Fruit fly (Drosophila melanogaster): ENCODE measurements around the gene ome.
A peak's percentile ranks its signal among the peaks of the same experiment; 100 is the strongest.

ome gene

dm6 chr3L:14631964-14632758, 40.5 kb upstream of the ome start, which contains the start of the genes RecQ5 and dlp (continued):
- TF ChIP-seq Hand (GFP tag; optimal IDR thresholded peaks at IDR 0.05): peak; percentile 20
- peak; percentile 89 for TF ChIP-seq row (GFP tag; IDR thresholded peaks at IDR 0.05)
- TF ChIP-seq Elba2 (GFP tag; optimal IDR thresholded peaks at IDR 0.05): no peak
- peak; percentile 85 for TF ChIP-seq CG8924 (tag; optimal IDR thresholded peaks at IDR 0.05)
- TF ChIP-seq PHDP (tag; optimal IDR thresholded peaks at IDR 0.05): peak; percentile 66
- peak; percentile 70; the same call in 1 of the 2 replicates for TF ChIP-seq Oaz (GFP tag; IDR thresholded peaks at IDR 0.05)
- TF ChIP-seq CG12155 (GFP tag; optimal IDR thresholded peaks at IDR 0.05): peak; percentile 80
- peak; percentile 61 for TF ChIP-seq CG31388 (GFP tag; optimal IDR thresholded peaks at IDR 0.05)
- peak; percentile 41; the same call in 1 of the 3 replicates for TF ChIP-seq z (GFP tag; IDR thresholded peaks at IDR 0.05)
- peak; percentile 20; the same call in 2 of the 4 replicates for TF ChIP-seq Gug (GFP tag; IDR thresholded peaks at IDR 0.05)
- TF ChIP-seq Fer3 (tag; optimal IDR thresholded peaks at IDR 0.05): peak; percentile 61
- peak; percentile 2 for TF ChIP-seq corto (GFP tag; optimal IDR thresholded peaks at IDR 0.05)
- peak; percentile 64; the same call in 1 of the 3 replicates for TF ChIP-seq H15 (GFP tag; IDR thresholded peaks at IDR 0.05)
- peak; percentile 53 for TF ChIP-seq ERR (GFP tag; optimal IDR thresholded peaks at IDR 0.05)
- TF ChIP-seq Rfx (GFP tag; IDR thresholded peaks at IDR 0.05): peak; percentile 77
- peak; percentile 30 for TF ChIP-seq Side (GFP tag; optimal IDR thresholded peaks at IDR 0.05)
- peak; percentile 31 for TF ChIP-seq nom (GFP tag; optimal IDR thresholded peaks at IDR 0.05)
- peak; percentile 75; the same call in 1 of the 3 replicates for TF ChIP-seq CG14860 (GFP tag; IDR thresholded peaks at IDR 0.05; ENCODE audit: partially characterized antibody)
- TF ChIP-seq unc-4 (GFP tag; IDR thresholded peaks at IDR 0.05; ENCODE audit: partially characterized antibody): peak; percentile 81
- peak; percentile 63 for TF ChIP-seq CG6689 (GFP tag; IDR thresholded peaks at IDR 0.05)
- no peak for TF ChIP-seq Atf3 (GFP tag; optimal IDR thresholded peaks at IDR 0.05)
- TF ChIP-seq CG5953 (GFP tag; IDR thresholded peaks at IDR 0.05): peak; percentile 81
- TF ChIP-seq fd102C (GFP tag; optimal IDR thresholded peaks at IDR 0.05): no peak
- no peak for TF ChIP-seq gcm2 (GFP tag; optimal IDR thresholded peaks at IDR 0.05)
- peak; percentile 24 for TF ChIP-seq ttk (GFP tag; IDR thresholded peaks at IDR 0.05)
- peak; percentile 75 for TF ChIP-seq CG30020 (tag; optimal IDR thresholded peaks at IDR 0.05)
- TF ChIP-seq gt (GFP tag; IDR thresholded peaks at IDR 0.05): no peak
- TF ChIP-seq Hey (tag; optimal IDR thresholded peaks at IDR 0.05): peak; percentile 41
- peak; percentile 75 for TF ChIP-seq aop (GFP tag; IDR thresholded peaks at IDR 0.05)
- TF ChIP-seq ems (GFP tag; optimal IDR thresholded peaks at IDR 0.05): peak; percentile 27
- peak; percentile 98 for TF ChIP-seq chinmo (GFP tag; IDR thresholded peaks at IDR 0.05; ENCODE audit: partially characterized antibody)
- no peak for TF ChIP-seq CG1832 (GFP tag; optimal IDR thresholded peaks at IDR 0.05)
- 0 out of 2 replicates have a peak, but pooled peaks have one; percentile 65 for TF ChIP-seq wor (GFP tag; IDR thresholded peaks at IDR 0.05)
- TF ChIP-seq Dbx (GFP tag; IDR thresholded peaks at IDR 0.05): peak; percentile 90
- TF ChIP-seq Gsc (GFP tag; IDR thresholded peaks at IDR 0.05): no peak
- peak; percentile 38; the same call in 1 of the 3 replicates for TF ChIP-seq CG11695 (GFP tag; IDR thresholded peaks at IDR 0.05)
- peak; percentile 75 for TF ChIP-seq Six4 (GFP tag; optimal IDR thresholded peaks at IDR 0.05)
- TF ChIP-seq CG6791 (GFP tag; IDR thresholded peaks at IDR 0.05; ENCODE audit: partially characterized antibody): peak; percentile 97
- peak; percentile 21 for TF ChIP-seq CG4854 (GFP tag; optimal IDR thresholded peaks at IDR 0.05)
- TF ChIP-seq luna (GFP tag; optimal IDR thresholded peaks at IDR 0.05): no peak
- peak; percentile 58 for TF ChIP-seq CG18011 (GFP tag; optimal IDR thresholded peaks at IDR 0.05)
- no peak for TF ChIP-seq Taf1 (GFP tag; IDR thresholded peaks at IDR 0.05)
- TF ChIP-seq fu2 (GFP tag; optimal IDR thresholded peaks at IDR 0.05): peak; percentile 20
- TF ChIP-seq CG18619 (GFP tag; optimal IDR thresholded peaks at IDR 0.05): peak; percentile 66
- TF ChIP-seq Myb (GFP tag; optimal IDR thresholded peaks at IDR 0.05): peak; percentile 62
- peak; percentile 69 for TF ChIP-seq CG18764 (GFP tag; optimal IDR thresholded peaks at IDR 0.05)
- peak; percentile 67 for TF ChIP-seq HHEX (GFP tag; optimal IDR thresholded peaks at IDR 0.05)
- peak; percentile 60 for TF ChIP-seq zfh1 (GFP tag; IDR thresholded peaks at IDR 0.05)
- peak; percentile 25 for TF ChIP-seq CG7271 (tag; optimal IDR thresholded peaks at IDR 0.05)
- no peak for TF ChIP-seq CTCF (GFP tag; optimal IDR thresholded peaks at IDR 0.05)

Data from whole organism, embryonic.